Worm (Caenorhabditis elegans): Measurements from ENCODE around the gene ceeh-1.

The ceeh-1 gene

ce11 chrIII:794984-795596, 37.0 kb downstream of the ceeh-1 start, which contains the start of gene trpp-11 (continued):
- TF ChIP-seq egl-27 (tag; optimal IDR thresholded peaks at IDR 0.05) (no peak), mes-2 (tag; optimal IDR thresholded peaks at IDR 0.05; ENCODE audit: poor library complexity, severe bottlenecking) (no peak), T20F7.1 (GFP tag; optimal IDR thresholded peaks at IDR 0.05) (no peak), snpc-1.2 (GFP tag; IDR thresholded peaks at IDR 0.05) (no peak), R02D3.7 (tag; optimal IDR thresholded peaks at IDR 0.05) (no peak), Y75B8A.6 (GFP tag; IDR thresholded peaks at IDR 0.05) (no peak), nhr-102 (tag; optimal IDR thresholded peaks at IDR 0.05) (no peak), hif-1 (tag; optimal IDR thresholded peaks at IDR 0.05) (no peak), egl-43 (GFP tag; IDR thresholded peaks at IDR 0.05) (0 out of 2 replicates have a peak, but pooled peaks have one; percentile 15), F37D6.2 (tag; optimal IDR thresholded peaks at IDR 0.05) (no peak), nhr-25 (tag; optimal IDR thresholded peaks at IDR 0.05; ENCODE audit: borderline replicate concordance, insufficient read depth) (no peak), unc-39 (tag; optimal IDR thresholded peaks at IDR 0.05) (no peak), nhr-48 (tag; optimal IDR thresholded peaks at IDR 0.05) (no peak), mxl-2 (GFP tag; conservative IDR thresholded peaks at IDR 0.05) (no peak), hmg-1.1 (GFP tag; IDR thresholded peaks at IDR 0.05) (no peak), lin-38 (GFP tag; IDR thresholded peaks at IDR 0.05) (peak; percentile 55), ceh-44 (GFP tag; IDR thresholded peaks at IDR 0.05) (no peak), attf-4 (tag; optimal IDR thresholded peaks at IDR 0.05) (no peak), php-3 (GFP tag; IDR thresholded peaks at IDR 0.05) (no peak), lsy-2 (tag; optimal IDR thresholded peaks at IDR 0.05) (no peak), ces-1 (GFP tag; optimal IDR thresholded peaks at IDR 0.05) (no peak), daf-12 (tag; optimal IDR thresholded peaks at IDR 0.05) (no peak), ceh-20 (GFP tag; IDR thresholded peaks at IDR 0.05) (no peak), nhr-41 (GFP tag; IDR thresholded peaks at IDR 0.05) (no peak)

- TF ChIP-seq ceh-28 (tag; optimal IDR thresholded peaks at IDR 0.05) = peak; percentile 15
- no peak for TF ChIP-seq lir-3 (tag; optimal IDR thresholded peaks at IDR 0.05)
- TF ChIP-seq lin-1 (GFP tag; IDR thresholded peaks at IDR 0.05) = no peak
- TF ChIP-seq zfp-3 (GFP tag; conservative IDR thresholded peaks at IDR 0.05) = no peak
- TF ChIP-seq ceh-44 (GFP tag; IDR thresholded peaks at IDR 0.05) = no peak
- no peak for TF ChIP-seq nhr-237 (tag; optimal IDR thresholded peaks at IDR 0.05)
- TF ChIP-seq hlh-30 (tag; optimal IDR thresholded peaks at IDR 0.05; ENCODE audit: insufficient read depth) = no peak
- TF ChIP-seq Y105C5A.15 (GFP tag; IDR thresholded peaks at IDR 0.05) = no peak
- no peak for TF ChIP-seq zag-1 (tag; optimal IDR thresholded peaks at IDR 0.05)
- TF ChIP-seq ceh-62 (tag; optimal IDR thresholded peaks at IDR 0.05) = no peak
- TF ChIP-seq unc-130 (GFP tag; optimal IDR thresholded peaks at IDR 0.05) = no peak
- no peak for TF ChIP-seq zip-11 (GFP tag; IDR thresholded peaks at IDR 0.05)
- peak; percentile 1 for TF ChIP-seq aha-1 (tag)
- TF ChIP-seq saeg-2 (GFP tag; IDR thresholded peaks at IDR 0.05) = no peak
- no peak for TF ChIP-seq zfp-2 (tag; optimal IDR thresholded peaks at IDR 0.05)
- no peak for TF ChIP-seq F49E8.2 (tag; optimal IDR thresholded peaks at IDR 0.05; ENCODE audit: borderline replicate concordance)
- no peak for TF ChIP-seq sdz-12 (GFP tag; optimal IDR thresholded peaks at IDR 0.05)
Observed at ce11 chrIII:794000-794399, 38.1 kb downstream of the ceeh-1 start, which contains the start of gene rps-29. TSS of gene rps-29 (plus strand) at chrIII:794300.
